Fruit fly (Drosophila melanogaster): ENCODE data around the gene slgA.

The slgA gene

DNA sequence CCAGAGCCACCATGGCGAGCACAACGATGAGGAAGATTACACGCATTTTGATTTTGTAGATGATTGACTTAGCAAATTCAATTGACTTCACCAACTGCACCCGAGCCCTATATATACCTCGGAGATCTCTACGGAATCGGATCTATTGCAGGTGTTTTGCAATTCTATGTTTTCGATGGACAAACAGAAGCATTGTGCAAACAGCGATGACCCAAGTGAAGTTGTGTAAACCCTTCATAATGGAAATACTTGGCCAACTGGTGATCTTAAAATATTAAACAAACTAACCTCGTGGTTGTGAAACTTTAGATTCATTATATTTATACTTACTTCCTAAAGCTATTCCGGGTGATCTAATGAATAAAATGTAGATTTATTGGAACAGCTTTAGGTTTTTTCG is 28.9 kb downstream of the slgA start, which contains the start of gene whe:
TSS of gene whe (minus strand) at position 101 of the 400 bp plus-strand sequence.
- no peak for TF ChIP-seq h (optimal IDR thresholded peaks at IDR 0.05)
- no peak for TF ChIP-seq insv (optimal IDR thresholded peaks at IDR 0.05)
- TF ChIP-seq ttk (optimal IDR thresholded peaks at IDR 0.05), result no peak
- no peak for TF ChIP-seq psq (optimal IDR thresholded peaks at IDR 0.05)
- TF ChIP-seq Sin3A (optimal IDR thresholded peaks at IDR 0.05), result no peak
- no peak for TF ChIP-seq Myc (optimal IDR thresholded peaks at IDR 0.05)

DNA sequence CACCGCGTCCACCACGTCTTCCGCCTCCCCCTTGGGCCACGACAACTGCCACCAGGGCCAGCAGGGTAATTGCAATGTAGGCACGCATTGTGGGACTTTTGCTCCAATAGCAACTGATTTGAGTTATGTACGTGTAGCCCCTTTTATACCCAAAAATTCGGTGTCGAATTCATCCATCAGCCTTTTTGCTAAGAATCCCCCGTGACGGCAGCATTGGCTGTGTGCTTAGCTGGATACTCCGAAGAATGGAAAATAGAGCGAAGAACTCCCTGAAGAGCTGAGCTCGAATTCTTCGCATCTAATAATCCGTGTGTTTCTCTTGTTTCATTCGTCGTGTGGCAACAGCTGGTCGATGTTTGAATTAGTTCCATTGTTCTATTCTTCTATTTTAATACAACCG is 55.4 kb downstream of the slgA start, which contains the start of gene CG10918:
TSS of gene CG10918 (minus strand) at position 101 of the 400 bp plus-strand sequence.
- TF ChIP-seq insv (optimal IDR thresholded peaks at IDR 0.05) (no peak), psq (optimal IDR thresholded peaks at IDR 0.05) (no peak), h (optimal IDR thresholded peaks at IDR 0.05) (no peak), Myc (optimal IDR thresholded peaks at IDR 0.05) (no peak), Sin3A (optimal IDR thresholded peaks at IDR 0.05) (no peak), ttk (optimal IDR thresholded peaks at IDR 0.05) (no peak)

Measured in Kc167 (cell line).